Worm (Caenorhabditis elegans) whole organism, mixed stage, embryonic: ENCODE data around the gene tsp-10.

ENCODE experiments used
- ceh-43 ChIP-seq: fragments of 200-800 bp; sonication (Bioruptor generic); optimal IDR thresholded peaks from 2 replicates; lab custom pipeline; 2018; ENCODE audit warnings: mild to moderate bottlenecking, missing genetic modification characterization, moderate library complexity, missing compliant biosample characterization
- elt-3 ChIP-seq: fragments of 150-350 bp; optimal IDR thresholded peaks from 2 replicates; lab custom pipeline; 2014; ENCODE audit warnings: missing biosample characterization, missing genetic modification characterization
- mep-1 ChIP-seq: fragments of 150-350 bp; optimal IDR thresholded peaks from 2 replicates; lab custom pipeline; 2017; ENCODE audit warnings: missing biosample characterization, missing genetic modification reagents, missing genetic modification characterization, inconsistent platforms
- nhr-12 ChIP-seq: fragments of 150-350 bp; optimal IDR thresholded peaks from 2 replicates; lab custom pipeline; 2014; ENCODE audit warnings: missing biosample characterization, missing genetic modification characterization
- nhr-2 ChIP-seq: fragments of 150-350 bp; optimal IDR thresholded peaks from 2 replicates; lab custom pipeline; 2014; ENCODE audit warnings: missing biosample characterization, missing genetic modification characterization
- nhr-237 ChIP-seq: fragments of 150-350 bp; optimal IDR thresholded peaks from 2 replicates; lab custom pipeline; 2014; ENCODE audit warnings: missing biosample characterization, missing genetic modification characterization
- nhr-28 ChIP-seq: fragments of 150-350 bp; optimal IDR thresholded peaks from 2 replicates; lab custom pipeline; 2014; ENCODE audit warnings: missing biosample characterization, missing genetic modification characterization
- nhr-76 ChIP-seq: sonication (generic microtip); optimal IDR thresholded peaks from 2 replicates; lab custom pipeline; 2017; ENCODE audit warnings: missing biosample characterization, missing genetic modification characterization
- pha-4 ChIP-seq: fragments of 150-350 bp; optimal IDR thresholded peaks from 2 replicates; lab custom pipeline; 2018; ENCODE audit warnings: missing biosample characterization, missing genetic modification reagents, missing genetic modification characterization
- unc-120 ChIP-seq: sonication (generic microtip); optimal IDR thresholded peaks from 2 replicates; lab custom pipeline; 2017; ENCODE audit warnings: missing genetic modification characterization, missing compliant biosample characterization; ENCODE audit not compliant: poor library complexity, severe bottlenecking
- unc-39 ChIP-seq: fragments of 150-350 bp; optimal IDR thresholded peaks from 2 replicates; lab custom pipeline; 2014; ENCODE audit warnings: missing biosample characterization, missing genetic modification characterization
- unc-62 ChIP-seq: fragments of 150-350 bp; optimal IDR thresholded peaks from 2 replicates; lab custom pipeline; 2014; ENCODE audit warnings: missing biosample characterization, missing genetic modification reagents, missing genetic modification characterization
- ztf-11 ChIP-seq: fragments of 150-350 bp; optimal IDR thresholded peaks from 2 replicates; lab custom pipeline; 2014; ENCODE audit warnings: missing biosample characterization, missing genetic modification characterization

ce11 chrII:6715853-6716252 lies 2.5 kb upstream of the tsp-10 start:
- no peak for TF ChIP-seq unc-62 (GFP tag; lab: Kevin White, UChicago)
- TF ChIP-seq nhr-237 (tag; lab: Kevin White, UChicago): no peak
- TF ChIP-seq mep-1 (tag; lab: Kevin White, UChicago): no peak
- TF ChIP-seq unc-39 (tag; lab: Kevin White, UChicago): no peak
- TF ChIP-seq nhr-2 (tag; lab: Kevin White, UChicago): no peak
- TF ChIP-seq ztf-11 (tag; lab: Kevin White, UChicago): no peak
- no peak for TF ChIP-seq nhr-12
- TF ChIP-seq elt-3 (tag; lab: Kevin White, UChicago): no peak
- no peak for TF ChIP-seq pha-4 (tag; lab: Kevin White, UChicago)
- TF ChIP-seq nhr-76 (tag; lab: Kevin White, UChicago): no peak
- TF ChIP-seq ceh-43 (GFP tag; lab: Kevin White, UChicago): no peak
- no peak for TF ChIP-seq unc-120 (tag; lab: Kevin White, UChicago)
- TF ChIP-seq nhr-28 (tag; lab: Kevin White, UChicago): no peak
